Fruit fly (Drosophila melanogaster) whole organism, embryonic: ENCODE results near the gene ND-13A.

ENCODE experiments used
- B-H1 ChIP-seq: fragments of 200-800 bp; sonication (Bioruptor generic); IDR thresholded peaks from 3 replicates; pipeline ENCODE4 v1.3.6; 2022; ENCODE audit warnings: missing biosample characterization, missing genetic modification characterization
- CG10209 ChIP-seq: fragments of 200-800 bp; sonication (Bioruptor generic); optimal IDR thresholded peaks from 3 replicates; lab custom pipeline; 2017; ENCODE audit warnings: missing biosample characterization, mild to moderate bottlenecking, missing genetic modification characterization, missing genetic modification reagents
- CG10366 ChIP-seq: fragments of 200-800 bp; sonication (Bioruptor generic); IDR thresholded peaks from 2 replicates; pipeline ENCODE4 v1.3.6; 2022; ENCODE audit warnings: missing biosample characterization, missing genetic modification characterization
- CG10431 ChIP-seq: fragments of 200-800 bp; sonication (Bioruptor generic); optimal IDR thresholded peaks from 3 replicates; lab custom pipeline; 2018; ENCODE audit warnings: missing biosample characterization, mild to moderate bottlenecking, missing genetic modification characterization
- CG12155 ChIP-seq: fragments of 200-800 bp; sonication (Bioruptor generic); optimal IDR thresholded peaks from 3 replicates; lab custom pipeline; 2016; ENCODE audit warnings: missing biosample characterization, missing genetic modification characterization
- CG12219 ChIP-seq: fragments of 200-800 bp; sonication (Bioruptor generic); optimal IDR thresholded peaks from 3 replicates; lab custom pipeline; 2018; ENCODE audit warnings: missing biosample characterization, mild to moderate bottlenecking, missing genetic modification characterization
- CG12299 ChIP-seq: fragments of 200-800 bp; sonication (Bioruptor generic); optimal IDR thresholded peaks from 2 replicates; lab custom pipeline; 2018; ENCODE audit warnings: missing biosample characterization, mild to moderate bottlenecking, missing genetic modification characterization
- CG12659 ChIP-seq: fragments of 200-800 bp; sonication (Bioruptor generic); optimal IDR thresholded peaks from 3 replicates; lab custom pipeline; 2017; ENCODE audit warnings: mild to moderate bottlenecking, missing biosample characterization, missing genetic modification reagents, missing genetic modification characterization
- CG14014 ChIP-seq: fragments of 200-800 bp; sonication (Bioruptor generic); IDR thresholded peaks from 2 replicates; pipeline ENCODE4 v1.3.6; 2022; ENCODE audit warnings: missing biosample characterization, missing genetic modification characterization
- CG14667 ChIP-seq: fragments of 200-800 bp; sonication (Bioruptor generic); IDR thresholded peaks from 2 replicates; pipeline ENCODE4 v1.3.6; 2022; ENCODE audit warnings: missing biosample characterization, missing genetic modification characterization
- CG14860 ChIP-seq: fragments of 200-800 bp; sonication (Bioruptor generic); IDR thresholded peaks from 3 replicates; pipeline ENCODE4 v1.3.6; 2022; ENCODE audit warnings: missing biosample characterization, missing genetic modification characterization; ENCODE audit not compliant: partially characterized antibody
- CG15479 ChIP-seq: fragments of 200-800 bp; sonication (Bioruptor generic); optimal IDR thresholded peaks from 3 replicates; lab custom pipeline; 2019; ENCODE audit warnings: missing biosample characterization, mild to moderate bottlenecking, missing genetic modification characterization, moderate library complexity
- CG15601 ChIP-seq: fragments of 200-800 bp; sonication (Bioruptor generic); optimal IDR thresholded peaks from 3 replicates; lab custom pipeline; 2019; ENCODE audit warnings: missing biosample characterization, mild to moderate bottlenecking, missing genetic modification characterization, moderate library complexity
- CG1603 ChIP-seq: fragments of 200-800 bp; sonication (Bioruptor generic); optimal IDR thresholded peaks from 2 replicates; lab custom pipeline; 2019; ENCODE audit warnings: missing biosample characterization, mild to moderate bottlenecking, missing genetic modification characterization, moderate library complexity
- CG16815 ChIP-seq: fragments of 200-800 bp; sonication (Bioruptor generic); optimal IDR thresholded peaks from 3 replicates; lab custom pipeline; 2017; ENCODE audit warnings: missing biosample characterization, mild to moderate bottlenecking, missing genetic modification characterization
- CG17359 ChIP-seq: fragments of 200-800 bp; sonication (Bioruptor generic); optimal IDR thresholded peaks from 3 replicates; lab custom pipeline; 2018; ENCODE audit warnings: missing biosample characterization, mild to moderate bottlenecking, missing genetic modification characterization, moderate library complexity
- CG2712 ChIP-seq: fragments of 200-800 bp; optimal IDR thresholded peaks from 3 replicates; lab custom pipeline; 2019; ENCODE audit warnings: missing biosample characterization, mild to moderate bottlenecking, missing genetic modification characterization, moderate library complexity
- CG34376 ChIP-seq: fragments of 200-800 bp; sonication (Bioruptor generic); optimal IDR thresholded peaks from 2 replicates; lab custom pipeline; 2018; ENCODE audit warnings: missing biosample characterization, mild to moderate bottlenecking, missing genetic modification characterization
- CG4328 ChIP-seq: fragments of 200-800 bp; sonication (Bioruptor generic); optimal IDR thresholded peaks from 3 replicates; lab custom pipeline; 2017; ENCODE audit warnings: missing biosample characterization, missing genetic modification reagents, missing genetic modification characterization
- CG4360 ChIP-seq: fragments of 200-800 bp; sonication (Bioruptor generic); IDR thresholded peaks from 2 replicates; pipeline ENCODE4 v1.3.6; 2022; ENCODE audit warnings: missing biosample characterization, missing genetic modification characterization
- CG43689 ChIP-seq: fragments of 200-800 bp; sonication (Bioruptor generic); IDR thresholded peaks from 2 replicates; pipeline ENCODE4 v1.3.6; 2022; ENCODE audit warnings: missing biosample characterization, missing genetic modification characterization
- CG6175 ChIP-seq: fragments of 200-800 bp; sonication (Bioruptor generic); IDR thresholded peaks from 3 replicates; pipeline ENCODE4 v1.3.6; 2022; ENCODE audit warnings: missing biosample characterization, missing genetic modification characterization
- CG7357 ChIP-seq: fragments of 200-800 bp; sonication (Bioruptor generic); IDR thresholded peaks from 3 replicates; pipeline ENCODE4 v1.3.6; 2022; ENCODE audit warnings: missing biosample characterization, missing genetic modification characterization
- CG8765 ChIP-seq: fragments of 200-800 bp; sonication (Bioruptor generic); IDR thresholded peaks from 2 replicates; pipeline ENCODE4 v1.3.6; 2022; ENCODE audit warnings: missing biosample characterization, missing genetic modification characterization
- CG8924 ChIP-seq: fragments of 200-800 bp; optimal IDR thresholded peaks from 3 replicates; lab custom pipeline; 2019; ENCODE audit warnings: missing biosample characterization, mild to moderate bottlenecking, missing genetic modification characterization, moderate library complexity
- CG9932 ChIP-seq: fragments of 200-800 bp; sonication (Bioruptor generic); IDR thresholded peaks from 2 replicates; pipeline ENCODE4 v1.3.6; 2022; ENCODE audit warnings: missing biosample characterization, missing genetic modification characterization
- CoRest ChIP-seq: fragments of 200-800 bp; sonication (Bioruptor generic); optimal IDR thresholded peaks from 3 replicates; lab custom pipeline; 2018; ENCODE audit warnings: missing biosample characterization, mild to moderate bottlenecking, missing genetic modification characterization, moderate library complexity
- E2f1 ChIP-seq: fragments of 200-800 bp; sonication (Bioruptor generic); IDR thresholded peaks from 2 replicates; pipeline ENCODE4 v1.3.6; 2022; ENCODE audit warnings: missing biosample characterization, missing genetic modification characterization
- Fer1 ChIP-seq: fragments of 200-800 bp; sonication (Bioruptor generic); optimal IDR thresholded peaks from 2 replicates; lab custom pipeline; 2017; ENCODE audit warnings: missing biosample characterization, mild to moderate bottlenecking, missing genetic modification characterization
- GATAe ChIP-seq: fragments of 200-800 bp; sonication (Bioruptor generic); conservative IDR thresholded peaks from 2 replicates; pipeline ENCODE4 v1.3.6; 2022; ENCODE audit warnings: missing biosample characterization, missing genetic modification characterization
- Hr78 ChIP-seq, 2 experiments: fragments of 200-800 bp in 1 of 2; fragments of >200 bp in 1 of 2; sonication (Bioruptor generic) in 1 of 2; optimal IDR thresholded peaks; 2 replicates each; lab custom pipeline; 2017 to 2019; ENCODE audit warnings: missing biosample characterization in 2 of 2, missing genetic modification characterization in 2 of 2, mild to moderate bottlenecking in 1 of 2, moderate library complexity in 1 of 2
- Mes4 ChIP-seq: fragments of 200-800 bp; sonication (Bioruptor generic); optimal IDR thresholded peaks from 2 replicates; lab custom pipeline; 2016; ENCODE audit warnings: missing biosample characterization, missing genetic modification characterization
- NC2α ChIP-seq: fragments of 200-800 bp; sonication (Bioruptor generic); optimal IDR thresholded peaks from 2 replicates; lab custom pipeline; 2016; ENCODE audit warnings: missing biosample characterization, missing genetic modification characterization
- NC2β ChIP-seq: fragments of 200-800 bp; sonication (Bioruptor generic); optimal IDR thresholded peaks from 2 replicates; lab custom pipeline; 2016; ENCODE audit warnings: missing biosample characterization, missing genetic modification characterization
- Poxn ChIP-seq: fragments of 200-800 bp; sonication (Bioruptor generic); IDR thresholded peaks from 2 replicates; pipeline ENCODE4 v1.3.6; 2022; ENCODE audit warnings: missing biosample characterization, missing genetic modification characterization
- Trl ChIP-seq, 3 experiments: fragments of >200 bp in 2 of 3; fragments of 200-800 bp in 1 of 3; sonication (Bioruptor generic) in 1 of 3; optimal IDR thresholded peaks; 2 replicates in 1 of 3; 3 replicates in 2 of 3; lab custom pipeline; 2016 to 2017; ENCODE audit warnings: missing biosample characterization in 1 of 3, missing genetic modification characterization in 1 of 3
- corto ChIP-seq: fragments of 200-800 bp; sonication (Bioruptor generic); optimal IDR thresholded peaks from 2 replicates; lab custom pipeline; 2016; ENCODE audit warnings: missing biosample characterization, mild to moderate bottlenecking, missing genetic modification characterization, moderate library complexity
- ems ChIP-seq: fragments of 200-800 bp; sonication (Bioruptor generic); optimal IDR thresholded peaks from 3 replicates; lab custom pipeline; 2016; ENCODE audit warnings: missing biosample characterization, missing genetic modification characterization
- gce ChIP-seq: fragments of 200-800 bp; sonication (Bioruptor generic); IDR thresholded peaks from 3 replicates; pipeline ENCODE4 v1.3.6; 2022; ENCODE audit warnings: missing biosample characterization, missing genetic modification characterization
- her ChIP-seq: fragments of 200-800 bp; sonication (Bioruptor generic); optimal IDR thresholded peaks from 2 replicates; lab custom pipeline; 2016; ENCODE audit warnings: missing biosample characterization, missing genetic modification characterization
- ind ChIP-seq: fragments of 200-800 bp; sonication (Bioruptor generic); optimal IDR thresholded peaks from 3 replicates; lab custom pipeline; 2016; ENCODE audit warnings: missing biosample characterization, missing genetic modification characterization
- klu ChIP-seq: fragments of 200-800 bp; sonication (Bioruptor generic); IDR thresholded peaks from 2 replicates; pipeline ENCODE4 v1.3.6; 2022; ENCODE audit warnings: missing biosample characterization, missing genetic modification characterization
- lov ChIP-seq, 2 experiments: fragments of 200-800 bp in 1 of 2; fragments of >200 bp in 1 of 2; sonication (Bioruptor generic) in 1 of 2; IDR thresholded peaks in 1 of 2; optimal IDR thresholded peaks in 1 of 2; 2 replicates in 1 of 2; 3 replicates in 1 of 2; pipeline versions ENCODE4 v1.3.6 to Lab custom; 2017 to 2022; ENCODE audit warnings: missing biosample characterization in 1 of 2, missing genetic modification characterization in 1 of 2
- mam ChIP-seq: fragments of 200-800 bp; sonication (Bioruptor generic); optimal IDR thresholded peaks from 3 replicates; lab custom pipeline; 2016; ENCODE audit warnings: missing biosample characterization, missing genetic modification characterization
- nau ChIP-seq: fragments of 200-800 bp; sonication (Bioruptor generic); optimal IDR thresholded peaks from 3 replicates; lab custom pipeline; 2017; ENCODE audit warnings: missing biosample characterization, mild to moderate bottlenecking, missing genetic modification characterization, missing genetic modification reagents
- nom ChIP-seq: fragments of 200-800 bp; sonication (Bioruptor generic); optimal IDR thresholded peaks from 2 replicates; lab custom pipeline; 2017; ENCODE audit warnings: missing biosample characterization, missing genetic modification characterization, mild to moderate bottlenecking, moderate library complexity, missing genetic modification reagents
- psq ChIP-seq: fragments of 200-800 bp; sonication (Bioruptor generic); optimal IDR thresholded peaks from 2 replicates; lab custom pipeline; 2017; ENCODE audit warnings: missing biosample characterization, missing genetic modification characterization

ND-13A gene

DNA sequence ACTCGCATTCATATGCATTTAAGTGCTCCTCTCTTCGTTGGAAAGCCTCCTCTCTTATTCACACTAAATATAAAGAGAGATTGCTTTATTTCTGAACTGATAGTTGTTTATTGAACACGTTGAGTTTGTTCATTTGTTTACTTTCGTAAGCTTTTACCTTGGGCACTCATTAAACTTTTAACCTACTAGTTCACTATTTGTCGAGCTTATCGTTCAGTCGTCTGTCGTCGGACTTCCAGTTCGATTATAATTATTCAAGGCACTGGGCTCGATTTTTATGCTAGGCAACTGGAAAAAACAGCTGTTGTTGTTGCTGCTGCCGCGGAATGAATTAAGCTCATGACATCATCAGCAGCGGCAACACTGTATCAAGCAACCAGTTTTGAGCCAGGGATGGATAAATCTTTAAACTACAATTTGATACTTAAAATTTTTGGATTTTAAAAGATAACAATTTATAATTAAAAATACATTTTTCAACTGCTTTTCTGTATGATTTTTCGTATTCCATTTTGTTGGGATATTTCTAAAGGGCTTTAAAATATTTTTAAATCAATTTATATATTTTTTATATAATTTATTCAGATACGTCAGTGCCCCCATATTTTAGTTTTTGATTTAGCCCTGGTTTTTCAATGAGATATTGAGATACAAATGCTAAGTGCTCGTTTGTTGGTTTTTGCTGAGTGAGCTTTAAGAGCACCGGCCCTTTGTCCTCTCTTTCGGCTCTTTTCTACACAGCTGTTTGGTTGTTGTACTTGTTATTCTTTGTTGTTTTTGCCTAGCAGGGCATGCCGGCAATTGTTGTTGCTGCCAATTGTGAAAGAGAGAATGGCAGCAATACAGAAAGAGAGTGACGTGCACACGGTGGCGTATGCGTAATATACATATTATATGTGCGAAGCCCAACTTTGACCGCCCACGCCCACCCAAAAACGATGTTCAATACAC is 45.4 kb upstream of the ND-13A start (continued):
- no peak for TF ChIP-seq Mes4 (GFP tag; lab: Kevin White, UChicago)
- no peak for TF ChIP-seq ems (GFP tag; lab: Kevin White, UChicago)
- peak; percentile 79 to 97 for TF ChIP-seq Trl (optimal IDR thresholded peaks at IDR 0.05; lab: Kevin White, UChicago)
- TF ChIP-seq Trl (GFP tag; optimal IDR thresholded peaks at IDR 0.05; lab: Kevin White, UChicago) = no peak
- TF ChIP-seq NC2α (GFP tag; lab: Kevin White, UChicago) = no peak
- peak; percentile 87 for TF ChIP-seq ind
- peak; percentile 98 for TF ChIP-seq CG8924 (tag; lab: Kevin White, UChicago)
- peak; percentile 67 for TF ChIP-seq CG12219 (GFP tag; lab: Kevin White, UChicago)
- peak; percentile 88 for TF ChIP-seq gce (GFP tag; lab: Robert Waterston, UW)
- peak; percentile 97 for TF ChIP-seq Fer1 (GFP tag; lab: Kevin White, UChicago)
- peak; percentile 81 for TF ChIP-seq CG43689 (GFP tag; lab: Robert Waterston, UW)
- peak; percentile 90 for TF ChIP-seq CG7357 (GFP tag; lab: Robert Waterston, UW)
- TF ChIP-seq psq (GFP tag; lab: Kevin White, UChicago) = peak; percentile 67
- TF ChIP-seq CG12299 (tag; lab: Kevin White, UChicago) = peak; percentile 94
- no peak for TF ChIP-seq NC2β (GFP tag; lab: Kevin White, UChicago)
- TF ChIP-seq CG14014 (GFP tag; lab: Robert Waterston, UW) = peak; percentile 96
- TF ChIP-seq CG6175 (GFP tag; lab: Robert Waterston, UW) = peak; percentile 81; the same call in 2 of the 3 replicates
- TF ChIP-seq lov (optimal IDR thresholded peaks at IDR 0.05; lab: Kevin White, UChicago) = no peak
- TF ChIP-seq lov (GFP tag; IDR thresholded peaks at IDR 0.05; lab: Robert Waterston, UW) = peak; percentile 79; the same call in 2 of the 3 replicates
- peak; percentile 98 for TF ChIP-seq CG12659
- TF ChIP-seq her (GFP tag; lab: Kevin White, UChicago) = no peak
- peak; percentile 96 for TF ChIP-seq CG10209 (GFP tag; lab: Kevin White, UChicago)
- TF ChIP-seq CG14860 = no peak
- TF ChIP-seq GATAe (GFP tag; lab: Robert Waterston, UW) = peak; percentile 86
- no peak for TF ChIP-seq CG1603 (tag; lab: Kevin White, UChicago)
- peak; percentile 79 for TF ChIP-seq nom (GFP tag; lab: Kevin White, UChicago)
- peak; percentile 98 for TF ChIP-seq CoRest
- peak in 1 of 2 experiments; percentile 93 for TF ChIP-seq Hr78 (GFP tag; optimal IDR thresholded peaks at IDR 0.05; lab: Kevin White, UChicago)
- TF ChIP-seq nau (GFP tag; lab: Kevin White, UChicago) = peak; percentile 53
- peak; percentile 89 for TF ChIP-seq Poxn (GFP tag; lab: Robert Waterston, UW)
- peak; percentile 55 for TF ChIP-seq CG10431 (GFP tag; lab: Kevin White, UChicago)
- no peak for TF ChIP-seq CG15479
- peak; percentile 96 for TF ChIP-seq CG17359 (tag; lab: Kevin White, UChicago)
- TF ChIP-seq CG14667 = peak; percentile 90
- peak; percentile 58; the same call in 1 of the 2 replicates for TF ChIP-seq CG8765 (GFP tag; lab: Robert Waterston, UW)
- TF ChIP-seq CG4360 (GFP tag; lab: Robert Waterston, UW) = peak; percentile 62
- TF ChIP-seq E2f1 (GFP tag; lab: Robert Waterston, UW) = peak; percentile 97
- TF ChIP-seq CG4328 (GFP tag; lab: Kevin White, UChicago) = peak; percentile 96
- TF ChIP-seq mam (GFP tag; lab: Kevin White, UChicago) = peak; percentile 7
- peak; percentile 92 for TF ChIP-seq klu (GFP tag; lab: Robert Waterston, UW)
- TF ChIP-seq CG2712 = peak; percentile 97
- TF ChIP-seq CG34376 (GFP tag; lab: Kevin White, UChicago) = peak; percentile 85
- peak; percentile 92 for TF ChIP-seq CG10366 (GFP tag; lab: Robert Waterston, UW)
- TF ChIP-seq B-H1 (GFP tag; lab: Robert Waterston, UW) = peak; percentile 92
- no peak for TF ChIP-seq CG12155
- peak; percentile 66 for TF ChIP-seq CG16815
- TF ChIP-seq CG9932 = peak; percentile 95
- TF ChIP-seq corto (GFP tag; lab: Kevin White, UChicago) = peak; percentile 29
- TF ChIP-seq CG15601 (tag; lab: Kevin White, UChicago) = peak; percentile 94
